Worm (Caenorhabditis elegans): Measurements from ENCODE around the gene R11D1.10.

DNA sequence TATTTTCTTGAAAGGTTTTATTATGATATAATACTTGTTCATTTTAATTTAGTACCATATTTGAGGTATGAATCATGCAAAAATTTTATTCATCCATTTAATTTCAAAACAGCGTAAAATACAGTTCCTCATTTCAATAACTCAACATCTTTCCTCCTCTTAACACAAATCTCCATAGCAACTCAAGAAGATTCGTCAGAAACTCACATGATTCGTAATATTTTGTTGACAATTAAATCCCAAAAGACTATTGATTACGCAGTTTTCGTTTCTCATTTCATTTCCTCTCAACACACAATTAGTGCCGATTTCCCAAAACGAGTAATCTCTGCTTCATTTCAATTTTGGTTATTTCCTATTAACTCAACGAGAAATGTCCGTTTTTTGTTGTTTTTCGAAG, 21.0 kb upstream of the R11D1.10 start, which contains the start of gene R11D1.2:
- TF ChIP-seq egl-27 (tag; optimal IDR thresholded peaks at IDR 0.05) (no peak), pha-4 (GFP tag; IDR thresholded peaks at IDR 0.05) (no peak), pha-4 (tag; optimal IDR thresholded peaks at IDR 0.05) (no peak)

Measured in whole organism, L4 larva.